Worm (Caenorhabditis elegans): ENCODE results near the gene rig-3.

DNA sequence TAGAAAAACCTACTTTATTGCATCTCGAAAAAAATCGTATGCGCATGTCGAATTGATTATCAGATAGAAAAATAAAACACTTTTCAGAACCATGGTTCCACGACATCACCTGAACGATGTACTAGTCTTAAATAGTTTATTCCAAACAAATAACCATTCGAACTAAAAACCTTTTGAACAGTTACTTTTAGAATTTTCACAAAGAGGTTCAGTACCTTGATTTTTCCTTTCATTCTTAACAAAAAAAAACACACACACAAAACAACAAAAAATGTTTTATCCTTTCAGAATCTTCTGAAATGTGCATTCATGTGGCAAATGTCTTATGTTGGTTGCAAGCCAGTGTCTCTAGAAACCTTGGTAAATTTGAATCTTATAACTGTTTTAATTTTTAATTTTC lies 21.3 kb downstream of the rig-3 start, which contains the start of gene F41C6.4:
- TF ChIP-seq ztf-11 (tag; optimal IDR thresholded peaks at IDR 0.05), result no peak
- no peak for TF ChIP-seq snpc-4 (tag; optimal IDR thresholded peaks at IDR 0.05)
- no peak for TF ChIP-seq mab-5 (tag; optimal IDR thresholded peaks at IDR 0.05)
- no peak for TF ChIP-seq unc-62 (GFP tag; optimal IDR thresholded peaks at IDR 0.05)
- TF ChIP-seq nhr-237 (tag; optimal IDR thresholded peaks at IDR 0.05), result no peak
